Worm (Caenorhabditis elegans) whole organism, L4 larva: ENCODE measurements around the gene atad-3.

Experiments used
- lir-3 ChIP-seq: sonication (generic microtip); optimal IDR thresholded peaks from 2 replicates; lab custom pipeline; 2016; ENCODE audit warnings: mild to moderate bottlenecking, missing genetic modification characterization, missing compliant biosample characterization
- nhr-111 ChIP-seq: fragments of 200-800 bp; sonication (Bioruptor generic); optimal IDR thresholded peaks from 2 replicates; lab custom pipeline; 2018; ENCODE audit warnings: mild to moderate bottlenecking, missing genetic modification characterization, missing compliant biosample characterization
- nhr-77 ChIP-seq: fragments of 150-350 bp; optimal IDR thresholded peaks from 2 replicates; lab custom pipeline; 2014; ENCODE audit warnings: missing biosample characterization, missing genetic modification characterization
- php-3 ChIP-seq: fragments of 200-800 bp; sonication (Bioruptor generic); IDR thresholded peaks from 2 replicates; pipeline ENCODE4 v1.3.6; 2022; ENCODE audit warnings: missing genetic modification reagents, missing genetic modification characterization, missing compliant biosample characterization
- skn-1 ChIP-seq: fragments of 150-350 bp; optimal IDR thresholded peaks from 2 replicates; lab custom pipeline; 2014; ENCODE audit warnings: missing biosample characterization, missing genetic modification characterization
- snpc-4 ChIP-seq: fragments of 150-350 bp; optimal IDR thresholded peaks from 2 replicates; lab custom pipeline; 2014; ENCODE audit warnings: missing biosample characterization, missing genetic modification characterization

- no peak for TF ChIP-seq nhr-77 (tag; lab: Kevin White, UChicago)
- no peak for TF ChIP-seq skn-1
- no peak for TF ChIP-seq snpc-4 (tag; lab: Kevin White, UChicago)
- no peak for TF ChIP-seq lir-3 (tag; lab: Kevin White, UChicago)
- no peak for TF ChIP-seq php-3 (GFP tag; lab: Robert Waterston, UW)
- TF ChIP-seq nhr-111 (GFP tag; lab: Kevin White, UChicago): no peak
Observed at ce11 chrII:10271093-10271492, 22.3 kb downstream of the atad-3 start, which contains the start of gene F54B3.4.
